Fruit fly (Drosophila melanogaster) whole organism, adult: ENCODE measurements around the gene CG2224.

Experiments
- CG11617 ChIP-seq: fragments of 200-800 bp; sonication (Bioruptor generic); optimal IDR thresholded peaks from 2 replicates; lab custom pipeline; 2017; ENCODE audit warnings: mild to moderate bottlenecking, missing biosample characterization, missing genetic modification reagents, missing genetic modification characterization
- CG7101 ChIP-seq: fragments of 200-800 bp; sonication (Bioruptor generic); optimal IDR thresholded peaks from 2 replicates; lab custom pipeline; 2018; ENCODE audit warnings: missing biosample characterization, mild to moderate bottlenecking, missing genetic modification characterization, moderate library complexity
- Clk ChIP-seq: fragments of 200-800 bp; sonication (Bioruptor generic); optimal IDR thresholded peaks from 2 replicates; lab custom pipeline; 2017; ENCODE audit warnings: missing biosample characterization, missing genetic modification characterization
- Crg-1 ChIP-seq: fragments of 200-800 bp; sonication (Bioruptor generic); optimal IDR thresholded peaks from 2 replicates; lab custom pipeline; 2016; ENCODE audit warnings: missing biosample characterization, missing genetic modification characterization
- bab1 ChIP-seq: fragments of 200-800 bp; sonication (Bioruptor generic); optimal IDR thresholded peaks from 3 replicates; lab custom pipeline; 2019; ENCODE audit warnings: missing biosample characterization, mild to moderate bottlenecking, missing genetic modification characterization, moderate library complexity
- kay ChIP-seq: fragments of 200-800 bp; sonication (Bioruptor generic); peaks from one replicate; lab custom pipeline; 2016; ENCODE audit warnings: missing biosample characterization, missing genetic modification characterization, borderline replicate concordance
- ovo ChIP-seq: fragments of 200-800 bp; sonication (Bioruptor generic); optimal IDR thresholded peaks from 2 replicates; lab custom pipeline; 2016; ENCODE audit warnings: missing biosample characterization, missing genetic modification characterization
- pad ChIP-seq: fragments of 200-800 bp; sonication (Bioruptor generic); optimal IDR thresholded peaks from 3 replicates; lab custom pipeline; 2017; ENCODE audit warnings: missing biosample characterization, missing genetic modification characterization, mild to moderate bottlenecking, moderate library complexity, missing genetic modification reagents
- toe ChIP-seq: fragments of 200-800 bp; sonication (Bioruptor generic); optimal IDR thresholded peaks from 2 replicates; lab custom pipeline; 2016; ENCODE audit warnings: missing biosample characterization, missing genetic modification characterization

DNA sequence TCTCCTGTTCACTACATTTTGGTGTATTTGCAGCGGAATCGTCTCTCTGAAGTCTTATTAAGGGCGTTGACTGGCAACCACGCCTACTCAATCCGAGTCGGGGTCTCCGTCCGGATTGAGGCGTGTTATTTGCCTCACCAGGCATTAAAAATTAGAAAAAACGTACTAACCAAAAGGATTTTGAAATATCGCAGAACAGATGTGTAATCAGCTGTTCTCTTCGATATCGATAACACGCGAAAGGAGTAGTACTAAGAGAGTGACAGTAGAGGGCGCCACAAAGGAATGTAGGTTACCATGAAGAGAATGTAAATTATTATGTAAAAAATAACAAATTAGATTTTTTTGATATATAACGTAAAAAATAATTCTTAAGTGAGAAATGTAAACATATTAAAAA, 34.1 kb downstream of the CG2224 start, which contains the start of gene CG15536:
- TF ChIP-seq kay (GFP tag; lab: Kevin White, UChicago), result no peak
- TF ChIP-seq CG11617 (GFP tag; lab: Kevin White, UChicago), result no peak
- TF ChIP-seq toe (GFP tag; lab: Kevin White, UChicago), result no peak
- no peak for TF ChIP-seq pad (GFP tag; lab: Kevin White, UChicago)
- peak; percentile 19 for TF ChIP-seq bab1 (GFP tag; lab: Kevin White, UChicago)
- no peak for TF ChIP-seq Crg-1 (GFP tag; lab: Kevin White, UChicago)
- no peak for TF ChIP-seq ovo (GFP tag; lab: Kevin White, UChicago)
- no peak for TF ChIP-seq Clk (GFP tag; lab: Kevin White, UChicago)
- no peak for TF ChIP-seq CG7101 (tag; lab: Kevin White, UChicago)
